Worm (Caenorhabditis elegans) whole organism, L2 larva: ENCODE data around the gene srx-62.

ENCODE experiments used
- nhr-12 ChIP-seq: fragments of 150-350 bp; optimal IDR thresholded peaks from 2 replicates; lab custom pipeline; 2014; ENCODE audit warnings: missing biosample characterization, missing genetic modification characterization
- nhr-237 ChIP-seq: fragments of 150-350 bp; optimal IDR thresholded peaks from 2 replicates; lab custom pipeline; 2014; ENCODE audit warnings: missing biosample characterization, missing genetic modification characterization
- nhr-6 ChIP-seq: fragments of 150-350 bp; optimal IDR thresholded peaks from 2 replicates; lab custom pipeline; 2014; ENCODE audit warnings: missing biosample characterization, missing genetic modification characterization
- unc-62 ChIP-seq: fragments of 150-350 bp; optimal IDR thresholded peaks from 2 replicates; lab custom pipeline; 2014; ENCODE audit warnings: missing biosample characterization, missing genetic modification reagents, missing genetic modification characterization
- ztf-11 ChIP-seq: sonication (generic microtip); optimal IDR thresholded peaks from 2 replicates; lab custom pipeline; 2017; ENCODE audit warnings: missing biosample characterization, missing genetic modification characterization
- ztf-4 ChIP-seq: fragments of 150-350 bp; optimal IDR thresholded peaks from 2 replicates; lab custom pipeline; 2014; ENCODE audit warnings: missing biosample characterization, missing genetic modification characterization

- TF ChIP-seq unc-62 (GFP tag; lab: Kevin White, UChicago) (no peak), ztf-4 (tag; lab: Kevin White, UChicago) (no peak), ztf-11 (tag; lab: Kevin White, UChicago) (no peak), nhr-6 (tag; lab: Kevin White, UChicago) (no peak), nhr-12 (no peak), nhr-237 (tag; lab: Kevin White, UChicago) (no peak)
Observed at ce11 chrV:3994048-3994447, 1.7 kb downstream of the srx-62 start, which contains the start of gene K09D9.9.
